Worm (Caenorhabditis elegans) whole organism, late embryonic: ENCODE results near the gene T16G12.10.

Experiments used
- C38D4.7 ChIP-seq: fragments of 200-800 bp; sonication (Bioruptor generic); optimal IDR thresholded peaks from 2 replicates; lab custom pipeline; 2018; ENCODE audit warnings: mild to moderate bottlenecking, missing genetic modification characterization, moderate library complexity, missing compliant biosample characterization
- ama-1 ChIP-seq: fragments of 150-350 bp; optimal IDR thresholded peaks from 2 replicates; lab custom pipeline; 2014
- ceh-2 ChIP-seq: sonication (generic microtip); optimal IDR thresholded peaks from 2 replicates; lab custom pipeline; 2016; ENCODE audit warnings: missing genotype, missing genetic modification characterization, missing compliant biosample characterization
- dve-1 ChIP-seq: sonication (generic microtip); optimal IDR thresholded peaks from 2 replicates; lab custom pipeline; 2017; ENCODE audit warnings: antibody characterized with exemption, mild to moderate bottlenecking, missing genetic modification characterization, missing compliant biosample characterization
- fkh-10 ChIP-seq: fragments of 150-350 bp; optimal IDR thresholded peaks from 2 replicates; lab custom pipeline; 2014; ENCODE audit warnings: missing biosample characterization, missing genetic modification reagents, missing genetic modification characterization
- lin-11 ChIP-seq: fragments of 200-800 bp; sonication (Bioruptor generic); optimal IDR thresholded peaks from 2 replicates; lab custom pipeline; 2018; ENCODE audit warnings: mild to moderate bottlenecking, missing genetic modification characterization, missing compliant biosample characterization
- nfya-1 ChIP-seq: sonication (generic microtip); optimal IDR thresholded peaks from 2 replicates; lab custom pipeline; 2017; ENCODE audit warnings: missing genetic modification characterization, mild to moderate bottlenecking, missing compliant biosample characterization, antibody characterized with exemption, moderate library complexity
- pha-4 ChIP-seq: fragments of 150-350 bp; optimal IDR thresholded peaks from 2 replicates; lab custom pipeline; 2018; ENCODE audit warnings: missing biosample characterization, missing genetic modification reagents, missing genetic modification characterization
- sox-4 ChIP-seq: sonication (generic microtip); optimal IDR thresholded peaks from 2 replicates; lab custom pipeline; 2017; ENCODE audit warnings: mild to moderate bottlenecking, missing genetic modification characterization, inconsistent platforms, missing compliant biosample characterization

DNA sequence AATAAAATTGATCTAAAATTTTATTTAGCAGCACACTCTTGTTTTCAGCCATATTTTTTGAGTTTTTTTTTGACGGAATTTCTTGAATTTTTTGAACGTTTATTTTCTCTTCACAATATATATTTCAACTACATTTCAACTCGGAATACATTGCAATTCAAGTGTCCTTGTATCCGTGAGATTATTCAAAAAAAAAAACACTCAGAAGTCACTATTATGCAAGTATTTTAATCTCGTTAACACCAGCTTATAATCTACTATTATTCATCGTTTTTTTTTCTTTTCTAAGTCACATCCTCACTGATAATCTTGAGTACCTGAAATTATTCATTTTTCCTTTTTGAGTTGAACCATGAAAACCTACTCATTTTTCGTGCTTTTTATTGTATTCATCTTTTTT is 32.5 kb downstream of the T16G12.10 start, which contains the start of gene ins-21:
- no peak for TF ChIP-seq nfya-1 (tag; lab: Kevin White, UChicago)
- no peak for TF ChIP-seq lin-11 (tag; lab: Kevin White, UChicago)
- TF ChIP-seq ceh-2 (tag; lab: Kevin White, UChicago): no peak
- TF ChIP-seq C38D4.7 (GFP tag; lab: Kevin White, UChicago): no peak
- no peak for TF ChIP-seq pha-4
- no peak for TF ChIP-seq ama-1 (lab: Kevin White, UChicago)
- TF ChIP-seq dve-1: no peak
- TF ChIP-seq fkh-10 (GFP tag; lab: Kevin White, UChicago): no peak
- no peak for TF ChIP-seq sox-4 (tag; lab: Kevin White, UChicago)
